Fruit fly (Drosophila melanogaster) whole organism, larva: ENCODE data around the gene Dok.
A peak's percentile ranks its signal among the peaks of the same experiment; 100 is the strongest.

Source experiments
- noc ChIP-seq: fragments of 200-800 bp; sonication (Bioruptor generic); optimal IDR thresholded peaks from 3 replicates; lab custom pipeline; 2019; ENCODE audit warnings: missing biosample characterization, mild to moderate bottlenecking, missing genetic modification characterization, moderate library complexity

The Dok gene

DNA sequence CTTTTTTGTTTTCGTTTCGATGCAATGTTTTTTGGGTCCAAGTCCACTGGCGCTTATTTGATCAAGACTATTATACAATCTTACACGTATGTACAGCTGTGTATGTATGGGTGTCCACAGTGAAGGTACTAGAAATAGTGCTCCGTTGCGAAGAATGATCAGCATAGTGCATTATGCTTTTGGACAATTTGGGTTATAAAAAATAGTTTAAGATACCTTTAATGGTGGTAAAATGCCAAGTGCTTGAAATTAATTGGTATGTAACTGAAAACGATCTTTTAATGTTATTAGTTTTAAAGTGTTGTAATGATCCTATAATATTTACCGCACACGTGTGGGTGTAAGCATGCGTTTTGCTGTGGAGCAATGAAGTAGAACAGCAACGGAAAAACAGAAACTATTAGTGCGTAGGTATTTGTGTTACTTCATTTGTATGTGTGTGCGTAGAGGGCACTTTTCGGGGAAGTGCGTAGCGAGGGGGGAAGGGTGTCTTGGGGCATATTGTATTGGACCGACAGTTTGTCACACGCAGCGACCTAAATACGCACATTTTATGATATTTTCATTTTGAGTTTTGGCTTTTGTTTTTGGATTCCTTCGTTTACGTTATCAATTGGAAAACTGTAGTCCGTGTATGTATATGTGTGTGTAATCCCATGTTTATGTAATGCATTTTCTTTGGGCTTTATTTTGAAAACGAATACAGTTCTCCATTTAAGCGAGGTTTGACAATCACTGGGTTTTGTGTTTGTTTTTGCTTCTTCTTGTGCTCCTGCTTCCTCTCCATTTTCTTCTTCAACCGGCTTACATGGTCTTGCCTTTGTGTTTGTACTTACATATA, 12.3 kb downstream of the Dok start:
- TF ChIP-seq noc (tag; lab: Kevin White, UChicago): no peak

DNA sequence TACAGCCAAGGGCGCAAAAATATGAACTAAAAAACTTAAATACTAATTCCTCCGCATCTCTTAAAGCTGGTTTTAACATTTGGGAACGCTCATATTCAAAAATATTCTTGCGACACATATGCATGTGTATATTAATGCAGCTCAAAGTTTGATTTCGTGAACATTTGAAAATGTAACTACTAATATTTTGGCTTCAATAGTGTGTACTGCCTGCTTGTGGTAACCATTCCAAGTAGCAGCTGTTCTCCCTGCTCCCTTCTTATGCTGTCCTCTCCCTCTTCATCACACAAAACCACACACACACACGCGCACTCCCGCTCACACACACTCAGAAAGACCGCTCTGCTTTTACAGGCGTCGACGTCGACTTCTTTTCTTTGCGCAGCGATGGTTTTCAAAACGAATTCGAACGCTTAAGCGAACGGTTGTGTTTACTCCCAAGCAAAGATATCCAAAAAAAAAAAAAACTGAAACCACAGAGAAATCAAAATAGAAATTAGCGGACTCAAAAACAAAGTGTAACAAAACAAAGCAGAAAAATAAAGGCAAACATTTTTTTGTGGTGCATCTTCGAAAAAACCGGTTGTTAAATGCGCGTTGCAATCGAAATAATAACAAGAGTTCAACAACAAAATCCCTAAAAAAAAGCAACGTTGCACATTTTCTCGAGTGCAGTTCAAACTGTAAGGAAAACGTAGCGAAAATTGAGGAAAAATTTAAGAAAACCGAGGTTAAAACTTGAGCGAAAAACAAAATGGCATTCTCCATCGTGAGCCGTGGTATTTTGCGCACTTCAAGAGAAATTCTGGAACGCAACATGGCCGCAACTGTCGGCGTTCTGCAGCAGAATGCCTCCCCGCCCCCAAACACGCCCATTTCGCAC, 13.2 kb downstream of the Dok start, which contains the start of gene CBP:
TSS of gene CBP (plus strand) at position 391 of the 883 bp plus-strand sequence.
- TF ChIP-seq noc (tag; lab: Kevin White, UChicago): peak; percentile 25

DNA sequence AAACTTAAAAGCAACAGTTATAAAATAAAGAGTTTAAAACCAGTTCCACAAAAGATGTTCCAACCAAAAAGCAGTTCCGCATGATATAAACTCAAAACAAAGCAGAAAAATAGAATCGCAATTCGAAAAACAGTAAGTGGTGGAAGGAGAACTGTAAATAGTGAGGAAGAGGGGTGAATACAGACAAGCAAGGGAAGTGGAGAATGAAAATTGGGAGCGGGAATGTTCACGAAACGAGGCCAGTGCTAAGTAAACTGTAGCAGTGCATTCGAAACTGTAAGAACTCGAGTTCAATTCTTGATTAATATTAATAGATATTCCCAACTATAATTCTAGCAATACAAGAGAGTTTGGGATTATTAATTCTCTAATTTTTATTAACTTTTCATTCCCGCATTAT, 14.0 kb downstream of the Dok start:
- no peak for TF ChIP-seq noc (tag; lab: Kevin White, UChicago)

DNA sequence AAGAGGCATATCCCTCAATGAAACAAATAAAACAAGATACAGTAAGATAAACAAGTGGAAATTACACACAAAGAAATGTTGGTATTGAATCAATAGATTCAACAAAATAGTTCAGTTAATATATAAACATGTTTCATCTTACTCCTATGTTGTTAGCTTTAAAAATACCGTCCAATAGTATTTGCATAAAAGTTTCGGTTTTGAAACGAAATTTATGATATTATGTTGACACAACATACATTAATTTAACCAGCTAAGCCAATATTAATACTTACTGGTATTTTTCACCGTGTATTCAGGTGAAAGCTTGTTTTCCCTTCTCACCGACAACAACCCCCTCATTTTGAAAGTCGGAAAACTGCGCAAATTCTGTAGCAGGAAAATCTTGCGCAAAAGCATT, 14.5 kb downstream of the Dok start:
- TF ChIP-seq noc (tag; lab: Kevin White, UChicago): no peak

DNA sequence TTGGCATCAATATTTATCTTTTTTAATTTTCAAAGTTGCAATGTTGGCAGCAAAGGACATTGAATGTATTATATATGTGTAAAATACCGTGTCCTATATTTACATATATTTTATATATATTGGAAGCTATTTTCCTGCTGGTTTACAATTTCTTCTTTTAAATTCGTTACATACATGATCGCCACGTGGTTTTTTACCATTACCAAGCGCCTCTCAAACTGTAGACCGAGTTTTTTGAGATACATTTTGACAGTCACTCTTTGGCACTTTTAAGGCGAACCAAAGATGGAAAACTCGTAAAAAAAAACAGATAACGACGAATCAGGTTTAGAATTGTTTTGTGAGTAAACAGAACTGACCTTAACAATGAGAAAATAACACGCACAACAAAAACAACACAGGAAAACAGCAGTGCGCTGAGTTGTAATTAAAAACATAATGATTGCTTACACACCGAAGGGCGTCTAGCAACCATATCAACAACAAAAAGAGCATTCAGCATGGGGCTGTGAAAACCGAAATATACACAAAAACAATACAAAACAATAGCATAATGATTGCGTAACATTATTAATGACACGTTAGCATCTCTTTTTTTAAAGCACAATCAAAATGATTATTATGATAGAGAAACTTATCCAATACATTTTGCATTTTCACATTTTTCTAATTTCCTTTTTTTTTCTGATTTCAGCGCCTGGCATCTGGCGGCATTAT, 15.8 kb downstream of the Dok start:
- TF ChIP-seq noc (tag; lab: Kevin White, UChicago): no peak

DNA sequence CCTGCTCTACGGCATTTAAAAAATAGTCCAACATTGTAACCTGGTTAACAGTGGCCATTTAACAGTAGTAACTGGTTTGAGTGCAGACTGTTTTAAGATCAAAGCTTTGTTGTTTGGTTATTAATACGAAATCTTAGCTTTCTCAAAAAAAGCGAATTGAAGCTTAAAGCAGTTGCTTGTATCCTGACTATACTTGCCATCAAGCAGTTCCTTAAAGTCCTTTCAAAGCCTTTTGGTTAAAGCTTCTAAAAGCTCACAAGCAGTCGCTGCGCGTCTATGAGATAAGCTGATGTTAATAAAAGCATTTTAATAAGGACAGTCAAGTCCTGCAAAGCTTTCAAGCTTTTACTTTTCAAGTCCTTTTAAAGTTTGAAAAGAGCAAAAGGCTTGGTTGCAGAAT, 16.7 kb downstream of the Dok start:
- no peak for TF ChIP-seq noc (tag; lab: Kevin White, UChicago)

DNA sequence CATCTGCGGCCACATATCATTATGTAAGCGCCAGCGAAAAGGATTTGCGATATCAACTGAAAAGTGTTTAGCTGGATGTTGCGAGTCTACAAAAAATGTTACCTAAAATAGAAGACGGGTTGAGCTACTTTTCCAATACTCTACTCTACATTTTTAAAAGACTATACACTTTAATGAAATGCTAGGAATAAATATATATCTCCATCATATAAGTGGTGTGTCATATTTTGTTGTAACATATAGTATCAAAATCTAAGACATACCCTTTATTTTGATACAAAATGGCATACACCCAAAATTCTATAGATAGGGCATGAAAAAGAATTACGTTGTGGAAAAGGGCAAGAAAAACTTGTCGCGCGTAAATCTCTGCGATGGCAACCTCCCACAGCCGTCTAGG, 19.0 kb downstream of the Dok start:
- TF ChIP-seq noc (tag; lab: Kevin White, UChicago): no peak

DNA sequence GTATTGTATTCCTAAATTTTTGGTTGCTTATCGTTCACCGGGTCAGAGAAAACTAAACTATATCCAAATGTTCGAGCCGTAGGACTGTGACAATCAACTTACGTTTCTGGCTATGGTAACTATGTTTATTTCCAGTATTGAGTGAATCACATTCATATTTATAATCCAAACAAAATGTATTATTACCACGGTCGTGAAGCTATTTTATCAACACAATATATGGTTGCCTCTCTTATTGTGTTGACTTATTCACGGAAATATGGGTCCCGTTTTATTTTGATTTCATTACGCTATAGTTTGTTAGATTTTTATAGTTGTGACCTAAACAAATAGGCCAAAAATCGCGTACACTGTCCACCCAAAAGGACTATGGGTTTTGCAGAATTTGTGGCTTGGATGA, 23.4 kb downstream of the Dok start, which contains the start of gene CG15034:
TSS of gene CG15034 (minus strand) at position 101 of the 400 bp plus-strand sequence.
- no peak for TF ChIP-seq noc (tag; lab: Kevin White, UChicago)

DNA sequence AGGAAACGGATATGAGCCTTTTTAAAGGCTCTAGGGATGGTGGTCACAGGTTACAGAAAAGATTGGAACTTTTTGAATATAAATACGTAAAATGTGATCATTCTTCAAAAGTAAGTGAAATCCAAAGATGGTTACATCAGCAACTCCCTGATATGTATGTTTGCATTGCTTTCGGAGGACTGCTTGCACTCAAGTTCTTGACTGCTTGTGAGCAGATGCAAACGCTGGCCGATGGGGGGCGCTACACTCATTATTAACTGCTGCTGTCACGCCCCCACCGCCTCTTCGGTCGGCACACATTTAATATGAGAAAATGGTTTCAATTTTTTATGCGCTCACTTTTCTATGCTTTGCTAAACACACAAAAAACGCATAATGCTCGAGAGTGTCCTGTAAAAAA, 25.9 kb downstream of the Dok start:
- no peak for TF ChIP-seq noc (tag; lab: Kevin White, UChicago)

DNA sequence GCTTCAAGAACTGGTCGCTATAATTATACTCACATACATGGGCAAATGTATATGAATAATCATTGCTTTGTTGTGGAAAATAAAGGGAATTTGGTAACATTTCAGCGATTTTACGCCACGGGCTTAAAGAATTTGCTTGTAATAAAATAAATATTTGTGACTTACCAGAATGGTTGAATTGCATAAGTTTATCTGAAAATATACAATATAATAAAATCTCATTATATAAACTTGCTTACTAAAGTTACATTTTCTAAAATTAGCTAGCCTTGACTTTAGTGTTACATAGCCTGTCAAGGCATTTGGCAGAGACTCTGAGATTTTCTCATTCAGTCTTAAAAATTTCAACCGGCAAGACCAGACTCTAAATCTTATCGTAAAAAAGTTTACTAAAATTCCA, 34.5 kb downstream of the Dok start, which contains the start of gene CG1999:
TSS of gene CG1999 (plus strand) at position 301 of the 400 bp plus-strand sequence.
- TF ChIP-seq noc (tag; lab: Kevin White, UChicago): no peak

DNA sequence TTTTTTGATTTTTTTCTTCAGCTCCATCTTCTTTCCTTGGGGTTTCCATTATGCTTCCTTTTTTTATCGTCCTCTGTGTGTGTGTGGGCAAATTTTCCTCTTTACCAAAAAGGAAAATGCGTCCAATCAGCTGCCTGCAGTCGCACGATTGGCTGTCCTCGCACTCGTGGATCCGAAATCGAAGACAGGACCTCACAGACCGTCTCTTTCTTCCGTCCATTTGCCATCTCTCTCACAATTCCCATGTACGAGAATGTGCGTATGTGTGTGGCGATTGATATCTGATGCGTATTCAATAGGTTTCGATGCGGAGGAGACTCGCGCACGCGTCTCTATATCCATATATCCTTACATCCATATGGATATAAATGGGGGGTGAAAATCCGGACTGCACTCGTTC, 44.3 kb downstream of the Dok start:
- no peak for TF ChIP-seq noc (tag; lab: Kevin White, UChicago)

DNA sequence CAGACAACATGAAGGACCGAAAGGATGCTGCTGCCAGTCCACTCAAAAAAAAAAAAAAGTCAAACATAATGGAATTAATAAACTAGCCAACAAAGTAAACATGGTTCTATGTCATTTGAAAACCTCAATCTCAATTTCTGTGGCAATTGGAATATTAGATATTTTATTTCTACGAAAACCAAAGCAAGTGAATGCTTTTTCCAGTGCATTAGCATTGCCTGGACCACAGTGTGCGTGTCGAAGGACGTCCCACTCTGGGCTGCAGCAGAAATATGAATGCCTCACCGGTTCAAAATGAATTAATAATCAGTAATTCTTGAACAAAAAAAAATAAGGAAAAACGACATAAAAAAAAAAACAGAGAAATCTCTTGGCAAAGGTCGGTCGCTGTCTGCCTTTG, 48.5 kb downstream of the Dok start:
- no peak for TF ChIP-seq noc (tag; lab: Kevin White, UChicago)

DNA sequence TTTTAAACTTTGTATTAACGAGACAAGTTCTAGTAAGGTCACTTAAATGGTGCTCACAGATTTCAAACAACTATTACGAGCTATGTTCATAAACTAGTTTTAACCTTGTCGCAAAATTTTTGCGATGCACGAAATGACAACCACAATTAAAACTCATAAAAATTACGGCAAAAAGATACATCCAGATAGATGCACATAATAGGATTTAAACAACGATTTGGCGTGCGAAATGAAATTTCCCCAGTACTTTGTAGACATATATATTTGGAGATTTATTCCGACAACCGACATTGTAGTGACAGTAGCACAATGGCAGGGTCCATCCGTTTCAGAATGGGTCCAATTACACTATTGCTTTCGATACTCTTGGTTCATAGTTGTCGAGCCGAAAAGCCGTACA, 53.8 kb downstream of the Dok start, which contains the start of gene CheA7a:
TSS of gene CheA7a (plus strand) at position 301 of the 400 bp plus-strand sequence.
- no peak for TF ChIP-seq noc (tag; lab: Kevin White, UChicago)
